Worm (Caenorhabditis elegans): ENCODE results near the gene mab-7.
A peak's percentile ranks its signal among the peaks of the same experiment; 100 is the strongest.

The mab-7 gene

DNA sequence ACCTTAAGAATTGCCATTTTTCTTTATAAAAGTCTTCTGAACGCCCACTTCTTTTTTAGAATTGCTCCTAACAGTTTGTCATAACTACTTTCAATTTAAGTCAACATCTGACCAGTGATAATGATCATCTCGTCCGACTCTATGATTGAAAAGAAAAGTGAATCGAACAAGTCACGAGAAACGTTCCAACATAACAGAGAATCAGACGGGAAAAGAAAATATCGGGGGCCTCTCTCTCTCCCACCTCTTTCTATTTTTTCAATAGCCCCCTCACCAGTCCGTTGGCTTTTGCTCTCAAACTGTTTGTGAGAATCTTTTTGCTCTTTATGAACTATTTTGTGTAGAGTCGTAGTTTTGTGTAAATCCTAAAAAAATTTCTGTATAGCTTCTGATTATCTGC lies 29.8 kb upstream of the mab-7 start:
- no peak for TF ChIP-seq pha-4 (tag; optimal IDR thresholded peaks at IDR 0.05)
- no peak for TF ChIP-seq ceh-43 (GFP tag; optimal IDR thresholded peaks at IDR 0.05)
- TF ChIP-seq lin-32 (GFP tag; optimal IDR thresholded peaks at IDR 0.05), result no peak
- TF ChIP-seq nhr-12 (tag; optimal IDR thresholded peaks at IDR 0.05), result no peak
- TF ChIP-seq flh-1 (GFP tag; optimal IDR thresholded peaks at IDR 0.05), result no peak
- no peak for TF ChIP-seq blmp-1 (tag; optimal IDR thresholded peaks at IDR 0.05)
- no peak for TF ChIP-seq ces-1 (GFP tag; optimal IDR thresholded peaks at IDR 0.05)
- no peak for TF ChIP-seq ceh-39 (tag; optimal IDR thresholded peaks at IDR 0.05)
- no peak for TF ChIP-seq hlh-1 (tag; optimal IDR thresholded peaks at IDR 0.05)
- no peak for TF ChIP-seq lsy-2 (tag; optimal IDR thresholded peaks at IDR 0.05)
- no peak for TF ChIP-seq sem-2 (GFP tag; optimal IDR thresholded peaks at IDR 0.05)
- no peak for TF ChIP-seq unc-39 (tag; optimal IDR thresholded peaks at IDR 0.05)

DNA sequence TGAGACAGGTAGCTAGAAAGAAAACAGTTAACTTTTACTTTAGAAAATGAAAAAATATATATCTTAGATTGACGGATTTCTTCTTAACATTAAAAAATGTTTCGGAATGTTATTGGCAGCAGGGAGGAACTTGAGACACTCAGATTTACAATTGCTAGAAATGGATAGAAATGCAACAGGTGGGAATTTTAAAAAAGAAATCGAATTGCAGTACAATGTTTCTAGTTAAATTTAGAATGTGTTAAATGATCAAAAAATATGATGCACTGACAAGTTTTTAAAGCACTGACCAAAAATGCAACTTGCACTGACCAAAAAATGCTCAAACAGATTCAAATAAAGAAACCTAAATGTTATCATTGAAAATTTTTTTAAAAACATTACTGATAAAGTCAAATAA lies 28.3 kb upstream of the mab-7 start:
- TF ChIP-seq nhr-28 (tag; optimal IDR thresholded peaks at IDR 0.05) (no peak), sem-2 (GFP tag; optimal IDR thresholded peaks at IDR 0.05) (no peak), unc-39 (tag; optimal IDR thresholded peaks at IDR 0.05) (no peak), ham-2 (GFP tag; optimal IDR thresholded peaks at IDR 0.05) (no peak), mls-2 (tag; optimal IDR thresholded peaks at IDR 0.05) (no peak), unc-120 (tag; optimal IDR thresholded peaks at IDR 0.05; ENCODE audit: poor library complexity, severe bottlenecking) (no peak), flh-1 (GFP tag; optimal IDR thresholded peaks at IDR 0.05) (no peak), ces-1 (GFP tag; optimal IDR thresholded peaks at IDR 0.05) (no peak), drap-1 (GFP tag; optimal IDR thresholded peaks at IDR 0.05) (no peak), snpc-4 (tag; optimal IDR thresholded peaks at IDR 0.05) (no peak)

DNA sequence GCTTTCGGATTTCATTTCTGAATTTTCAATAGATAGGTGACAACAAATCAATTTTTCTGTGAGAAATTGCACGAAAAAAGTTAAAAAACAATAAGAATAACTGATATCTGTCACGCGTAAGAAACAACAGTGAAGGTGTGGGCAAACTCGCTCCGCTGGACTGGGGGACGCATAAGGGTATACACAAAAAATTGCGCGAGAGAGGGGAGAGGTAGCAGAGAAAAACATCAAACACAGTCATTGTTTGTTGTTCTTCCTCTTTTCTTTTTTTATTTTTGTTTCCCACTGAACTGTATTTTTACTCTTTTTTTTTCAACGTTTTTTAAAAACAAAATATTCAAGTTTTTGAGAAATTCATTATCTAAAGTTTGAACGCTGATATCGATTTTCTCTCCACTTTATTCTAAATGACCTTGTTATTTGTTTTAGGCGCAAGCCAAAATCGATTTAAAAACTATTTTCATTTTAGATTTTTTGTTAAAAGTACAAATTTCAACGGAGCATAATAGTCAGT lies 26.7 kb upstream of the mab-7 start, which contains the start of the genes pifk-1 and tbc-11:
pifk-1 (minus strand) TSS at position 17 of the 514 bp plus-strand sequence.
tbc-11 (plus strand) TSS at position 464 of the 514 bp plus-strand sequence.
- TF ChIP-seq nhr-12 (tag; optimal IDR thresholded peaks at IDR 0.05), result no peak
- TF ChIP-seq lin-13 (tag; optimal IDR thresholded peaks at IDR 0.05), result no peak
- no peak for TF ChIP-seq sem-2 (GFP tag; optimal IDR thresholded peaks at IDR 0.05)
- no peak for TF ChIP-seq sptf-1 (tag; optimal IDR thresholded peaks at IDR 0.05)
- TF ChIP-seq zip-8 (tag; optimal IDR thresholded peaks at IDR 0.05), result no peak
- peak; percentile 12 for TF ChIP-seq pha-4 (tag; optimal IDR thresholded peaks at IDR 0.05)
- TF ChIP-seq nhr-76 (tag; optimal IDR thresholded peaks at IDR 0.05), result no peak
- TF ChIP-seq hlh-1 (tag; optimal IDR thresholded peaks at IDR 0.05), result no peak
- peak; percentile 26 for TF ChIP-seq unc-120 (tag; optimal IDR thresholded peaks at IDR 0.05; ENCODE audit: poor library complexity, severe bottlenecking)
- no peak for TF ChIP-seq ceh-43 (GFP tag; optimal IDR thresholded peaks at IDR 0.05)
- no peak for TF ChIP-seq M03D4.4 (tag; optimal IDR thresholded peaks at IDR 0.05)
- TF ChIP-seq ham-2 (GFP tag; optimal IDR thresholded peaks at IDR 0.05), result no peak
- no peak for TF ChIP-seq ceh-39 (tag; optimal IDR thresholded peaks at IDR 0.05)
- no peak for TF ChIP-seq elt-1 (tag; optimal IDR thresholded peaks at IDR 0.05; ENCODE audit: borderline replicate concordance, insufficient read depth)
- no peak for TF ChIP-seq flh-1 (GFP tag; optimal IDR thresholded peaks at IDR 0.05)
- TF ChIP-seq mls-2 (tag; optimal IDR thresholded peaks at IDR 0.05), result no peak
- no peak for TF ChIP-seq cnd-1 (tag; optimal IDR thresholded peaks at IDR 0.05)
- peak; percentile 70 for TF ChIP-seq mep-1 (tag; optimal IDR thresholded peaks at IDR 0.05)
- no peak for TF ChIP-seq elt-3 (tag; optimal IDR thresholded peaks at IDR 0.05)
- TF ChIP-seq mab-5 (tag; optimal IDR thresholded peaks at IDR 0.05), result no peak
- TF ChIP-seq ceh-83 (GFP tag; optimal IDR thresholded peaks at IDR 0.05), result no peak
- TF ChIP-seq blmp-1 (tag; optimal IDR thresholded peaks at IDR 0.05), result no peak
- no peak for TF ChIP-seq bed-3 (GFP tag; optimal IDR thresholded peaks at IDR 0.05)

DNA sequence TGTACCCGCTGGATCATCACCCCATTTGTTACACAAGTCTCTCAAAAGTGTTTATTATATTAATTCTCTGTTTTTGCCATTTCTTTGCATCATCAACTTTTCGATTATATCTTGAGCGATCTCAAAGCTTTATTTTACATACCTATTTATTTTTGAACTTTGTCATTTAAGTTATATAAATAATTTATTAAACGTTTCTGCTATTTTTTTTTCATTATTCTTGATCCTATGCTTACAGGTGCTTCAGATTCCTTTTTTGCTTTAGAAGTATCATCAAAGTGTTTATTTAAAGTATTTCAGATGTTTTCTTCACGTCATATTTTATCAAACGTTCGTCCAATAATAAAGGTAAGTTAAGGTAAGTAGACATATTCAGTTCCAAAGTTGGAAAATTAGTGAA lies 20.2 kb upstream of the mab-7 start, which contains the start of gene F35H12.5:
F35H12.5 (plus strand) TSS at position 301 of the 400 bp plus-strand sequence.
- TF ChIP-seq nhr-12 (tag; optimal IDR thresholded peaks at IDR 0.05), result no peak
- TF ChIP-seq lsy-2 (tag; optimal IDR thresholded peaks at IDR 0.05), result no peak
- TF ChIP-seq bed-3 (GFP tag; optimal IDR thresholded peaks at IDR 0.05), result no peak
- TF ChIP-seq ceh-39 (tag; optimal IDR thresholded peaks at IDR 0.05), result no peak
- no peak for TF ChIP-seq mab-5 (tag; optimal IDR thresholded peaks at IDR 0.05)
- TF ChIP-seq nhr-76 (tag; optimal IDR thresholded peaks at IDR 0.05), result no peak
- no peak for TF ChIP-seq unc-62 (GFP tag; optimal IDR thresholded peaks at IDR 0.05)
- TF ChIP-seq lin-32 (GFP tag; optimal IDR thresholded peaks at IDR 0.05), result no peak
- no peak for TF ChIP-seq nhr-28 (tag; optimal IDR thresholded peaks at IDR 0.05)
- TF ChIP-seq M03D4.4 (tag; optimal IDR thresholded peaks at IDR 0.05), result no peak
- no peak for TF ChIP-seq unc-39 (tag; optimal IDR thresholded peaks at IDR 0.05)
- no peak for TF ChIP-seq ztf-11 (tag; optimal IDR thresholded peaks at IDR 0.05)

Data from whole organism, mixed stage, embryonic.